Worm (Caenorhabditis elegans) whole organism, late embryonic: ENCODE results near the gene F09C6.10.

Experiments used
- C38D4.7 ChIP-seq: fragments of 200-800 bp; sonication (Bioruptor generic); optimal IDR thresholded peaks from 2 replicates; lab custom pipeline; 2018; ENCODE audit warnings: mild to moderate bottlenecking, missing genetic modification characterization, moderate library complexity, missing compliant biosample characterization
- K02D7.2 ChIP-seq: sonication (generic microtip); optimal IDR thresholded peaks from 2 replicates; lab custom pipeline; 2017; ENCODE audit warnings: mild to moderate bottlenecking, missing genetic modification characterization, missing compliant biosample characterization
- T23F11.4 ChIP-seq: fragments of 200-800 bp; sonication (Bioruptor generic); optimal IDR thresholded peaks from 2 replicates; lab custom pipeline; 2018; ENCODE audit warnings: mild to moderate bottlenecking, missing genetic modification characterization, missing compliant biosample characterization
- Y22D7AL.16 ChIP-seq: sonication (generic microtip); optimal IDR thresholded peaks from 2 replicates; lab custom pipeline; 2016; ENCODE audit warnings: missing genetic modification characterization, missing compliant biosample characterization
- ceh-14 ChIP-seq: sonication (generic microtip); optimal IDR thresholded peaks from 2 replicates; lab custom pipeline; 2016; ENCODE audit warnings: missing genotype, missing genetic modification characterization, missing compliant biosample characterization
- ceh-2 ChIP-seq: sonication (generic microtip); optimal IDR thresholded peaks from 2 replicates; lab custom pipeline; 2016; ENCODE audit warnings: missing genotype, missing genetic modification characterization, missing compliant biosample characterization
- ceh-22 ChIP-seq: sonication (generic microtip); optimal IDR thresholded peaks from 2 replicates; lab custom pipeline; 2017; ENCODE audit warnings: missing biosample characterization, missing genetic modification characterization
- ceh-24 ChIP-seq: sonication (generic microtip); optimal IDR thresholded peaks from 2 replicates; lab custom pipeline; 2016; ENCODE audit warnings: mild to moderate bottlenecking, missing genetic modification characterization, missing compliant biosample characterization
- ceh-30 ChIP-seq: fragments of 150-350 bp; optimal IDR thresholded peaks from 2 replicates; lab custom pipeline; 2014; ENCODE audit warnings: missing biosample characterization, missing genetic modification characterization
- ceh-45 ChIP-seq: fragments of 200-800 bp; sonication (Bioruptor generic); IDR thresholded peaks from 2 replicates; pipeline ENCODE4 v1.3.6; 2022; ENCODE audit warnings: missing genetic modification reagents, missing genetic modification characterization, missing compliant biosample characterization
- ceh-48 ChIP-seq: sonication (generic microtip); optimal IDR thresholded peaks from 2 replicates; lab custom pipeline; 2016; ENCODE audit warnings: missing genetic modification characterization, inconsistent platforms, missing compliant biosample characterization
- ceh-6 ChIP-seq: fragments of 200-800 bp; sonication (Bioruptor generic); optimal IDR thresholded peaks from 2 replicates; lab custom pipeline; 2018; ENCODE audit warnings: mild to moderate bottlenecking, missing genetic modification characterization, missing compliant biosample characterization
- ceh-9 ChIP-seq: sonication (generic microtip); optimal IDR thresholded peaks from 2 replicates; lab custom pipeline; 2016; ENCODE audit warnings: mild to moderate bottlenecking, missing genetic modification characterization, inconsistent platforms, missing compliant biosample characterization
- dve-1 ChIP-seq: sonication (generic microtip); optimal IDR thresholded peaks from 2 replicates; lab custom pipeline; 2017; ENCODE audit warnings: antibody characterized with exemption, mild to moderate bottlenecking, missing genetic modification characterization, missing compliant biosample characterization
- elt-2 ChIP-seq: sonication (generic microtip); optimal IDR thresholded peaks from 2 replicates; lab custom pipeline; 2016; ENCODE audit warnings: missing genetic modification reagents, missing genetic modification characterization, missing compliant biosample characterization
- elt-4 ChIP-seq: sonication (generic microtip); optimal IDR thresholded peaks from 2 replicates; lab custom pipeline; 2016; ENCODE audit warnings: missing genetic modification characterization, missing compliant biosample characterization
- ets-4 ChIP-seq: sonication (generic microtip); optimal IDR thresholded peaks from 2 replicates; lab custom pipeline; 2016; ENCODE audit warnings: missing genetic modification characterization, missing compliant biosample characterization
- eyg-1 ChIP-seq: sonication (generic microtip); optimal IDR thresholded peaks from 2 replicates; lab custom pipeline; 2016; ENCODE audit warnings: missing genotype, missing genetic modification characterization, missing compliant biosample characterization
- gmeb-2 ChIP-seq: sonication (generic microtip); optimal IDR thresholded peaks from 2 replicates; lab custom pipeline; 2016; ENCODE audit warnings: missing genetic modification characterization, inconsistent platforms, missing compliant biosample characterization
- hlh-13 ChIP-seq: fragments of 200-800 bp; sonication (Bioruptor generic); optimal IDR thresholded peaks from 2 replicates; lab custom pipeline; 2018; ENCODE audit warnings: mild to moderate bottlenecking, missing genetic modification characterization, missing compliant biosample characterization
- hlh-30 ChIP-seq: sonication (generic microtip); optimal IDR thresholded peaks from 2 replicates; lab custom pipeline; 2017; ENCODE audit warnings: antibody characterized with exemption, missing genetic modification characterization, missing compliant biosample characterization; ENCODE audit not compliant: insufficient read depth
- hlh-6 ChIP-seq: sonication (generic microtip); optimal IDR thresholded peaks from 2 replicates; lab custom pipeline; 2016; ENCODE audit warnings: missing genotype, missing genetic modification characterization, missing compliant biosample characterization
- lim-6 ChIP-seq: sonication (generic microtip); optimal IDR thresholded peaks from 2 replicates; lab custom pipeline; 2016; ENCODE audit warnings: missing genetic modification characterization, missing compliant biosample characterization
- madf-2 ChIP-seq: sonication (generic microtip); optimal IDR thresholded peaks from 2 replicates; lab custom pipeline; 2017; ENCODE audit warnings: missing genetic modification characterization, missing compliant biosample characterization
- mec-3 ChIP-seq: sonication (generic microtip); optimal IDR thresholded peaks from 2 replicates; lab custom pipeline; 2016; ENCODE audit warnings: borderline replicate concordance, missing genetic modification characterization, missing compliant biosample characterization
- nfya-1 ChIP-seq: sonication (generic microtip); optimal IDR thresholded peaks from 2 replicates; lab custom pipeline; 2017; ENCODE audit warnings: missing genetic modification characterization, mild to moderate bottlenecking, missing compliant biosample characterization, antibody characterized with exemption, moderate library complexity
- nhr-232 ChIP-seq: sonication (generic microtip); optimal IDR thresholded peaks from 2 replicates; lab custom pipeline; 2016; ENCODE audit warnings: missing genetic modification characterization, missing compliant biosample characterization
- pha-2 ChIP-seq: sonication (generic microtip); optimal IDR thresholded peaks from 2 replicates; lab custom pipeline; 2017; ENCODE audit warnings: mild to moderate bottlenecking, missing genetic modification characterization, missing compliant biosample characterization
- pqm-1 ChIP-seq: sonication (generic microtip); optimal IDR thresholded peaks from 2 replicates; lab custom pipeline; 2016; ENCODE audit warnings: missing genetic modification characterization, missing compliant biosample characterization
- ref-2 ChIP-seq: sonication (generic microtip); optimal IDR thresholded peaks from 2 replicates; lab custom pipeline; 2016; ENCODE audit warnings: missing genetic modification characterization, missing compliant biosample characterization
- rnt-1 ChIP-seq: sonication (generic microtip); optimal IDR thresholded peaks from 2 replicates; lab custom pipeline; 2016; ENCODE audit warnings: missing genetic modification characterization, missing compliant biosample characterization
- sdc-2 ChIP-seq: sonication (generic microtip); optimal IDR thresholded peaks from 2 replicates; lab custom pipeline; 2016; ENCODE audit warnings: missing genotype, missing genetic modification characterization, missing compliant biosample characterization
- sox-2 ChIP-seq: fragments of 200-800 bp; sonication (Bioruptor generic); IDR thresholded peaks from 2 replicates; pipeline ENCODE4 v1.3.6; 2022; ENCODE audit warnings: missing genetic modification reagents, missing genetic modification characterization, missing compliant biosample characterization
- sox-4 ChIP-seq: sonication (generic microtip); optimal IDR thresholded peaks from 2 replicates; lab custom pipeline; 2017; ENCODE audit warnings: mild to moderate bottlenecking, missing genetic modification characterization, inconsistent platforms, missing compliant biosample characterization
- tbx-2 ChIP-seq: sonication (generic microtip); optimal IDR thresholded peaks from 2 replicates; lab custom pipeline; 2016; ENCODE audit warnings: missing genetic modification characterization, missing compliant biosample characterization
- ttx-3 ChIP-seq: sonication (generic microtip); optimal IDR thresholded peaks from 2 replicates; lab custom pipeline; 2016; ENCODE audit warnings: missing genetic modification reagents, missing genetic modification characterization, missing compliant biosample characterization
- unc-42 ChIP-seq: sonication (generic microtip); optimal IDR thresholded peaks from 2 replicates; lab custom pipeline; 2016; ENCODE audit warnings: missing genotype, missing genetic modification characterization, missing compliant biosample characterization
- unc-86 ChIP-seq: sonication (generic microtip); optimal IDR thresholded peaks from 2 replicates; lab custom pipeline; 2016; ENCODE audit warnings: missing genetic modification characterization, missing compliant biosample characterization
- zip-5 ChIP-seq: sonication (generic microtip); optimal IDR thresholded peaks from 2 replicates; lab custom pipeline; 2016; ENCODE audit warnings: missing genetic modification characterization, missing compliant biosample characterization
- ztf-16 ChIP-seq: sonication (generic microtip); optimal IDR thresholded peaks from 2 replicates; lab custom pipeline; 2017; ENCODE audit warnings: missing genetic modification characterization, missing compliant biosample characterization

F09C6.10 gene

ce11 chrV:16879532-16879931 is 36.4 kb downstream of the F09C6.10 start:
- TF ChIP-seq madf-2 (tag; lab: Kevin White, UChicago) (no peak), unc-42 (tag; lab: Kevin White, UChicago) (no peak), elt-4 (tag; lab: Kevin White, UChicago) (no peak), pha-2 (no peak), ceh-30 (tag; lab: Kevin White, UChicago) (no peak), tbx-2 (tag; lab: Kevin White, UChicago) (no peak), ref-2 (tag; lab: Kevin White, UChicago) (no peak), zip-5 (tag; lab: Kevin White, UChicago) (no peak), eyg-1 (tag; lab: Kevin White, UChicago) (no peak), ttx-3 (no peak), unc-86 (no peak), sox-4 (tag; lab: Kevin White, UChicago) (no peak), hlh-30 (tag; lab: Kevin White, UChicago) (no peak), ets-4 (tag; lab: Kevin White, UChicago) (no peak)
- TF ChIP-seq, all 69 proteins: peak for 0

- TF ChIP-seq hlh-13, result no peak
- no peak for TF ChIP-seq ztf-16
- no peak for TF ChIP-seq nhr-232 (tag; lab: Kevin White, UChicago)
- no peak for TF ChIP-seq Y22D7AL.16 (tag; lab: Kevin White, UChicago)
- no peak for TF ChIP-seq sox-2 (GFP tag; lab: Robert Waterston, UW)
- TF ChIP-seq ceh-30 (tag; lab: Kevin White, UChicago), result no peak
- no peak for TF ChIP-seq ceh-14
- TF ChIP-seq mec-3 (tag; lab: Kevin White, UChicago), result no peak
- no peak for TF ChIP-seq K02D7.2 (tag; lab: Kevin White, UChicago)
- TF ChIP-seq C38D4.7 (GFP tag; lab: Kevin White, UChicago), result no peak
- no peak for TF ChIP-seq elt-2
- TF ChIP-seq pqm-1 (tag; lab: Kevin White, UChicago), result no peak
- TF ChIP-seq ref-2 (tag; lab: Kevin White, UChicago), result no peak
- no peak for TF ChIP-seq hlh-6 (tag; lab: Kevin White, UChicago)
- no peak for TF ChIP-seq hlh-30 (tag; lab: Kevin White, UChicago)
- no peak for TF ChIP-seq ceh-24 (tag; lab: Kevin White, UChicago)
- no peak for TF ChIP-seq ets-4 (tag; lab: Kevin White, UChicago)
- TF ChIP-seq lim-6 (tag; lab: Kevin White, UChicago), result no peak
- TF ChIP-seq ceh-48 (tag; lab: Kevin White, UChicago), result no peak
Measured at ce11 chrV:16874966-16875365, 41.0 kb downstream of the F09C6.10 start, which contains the start of gene F49A5.10. F49A5.10 (plus strand) TSS chrV:16875266.

DNA sequence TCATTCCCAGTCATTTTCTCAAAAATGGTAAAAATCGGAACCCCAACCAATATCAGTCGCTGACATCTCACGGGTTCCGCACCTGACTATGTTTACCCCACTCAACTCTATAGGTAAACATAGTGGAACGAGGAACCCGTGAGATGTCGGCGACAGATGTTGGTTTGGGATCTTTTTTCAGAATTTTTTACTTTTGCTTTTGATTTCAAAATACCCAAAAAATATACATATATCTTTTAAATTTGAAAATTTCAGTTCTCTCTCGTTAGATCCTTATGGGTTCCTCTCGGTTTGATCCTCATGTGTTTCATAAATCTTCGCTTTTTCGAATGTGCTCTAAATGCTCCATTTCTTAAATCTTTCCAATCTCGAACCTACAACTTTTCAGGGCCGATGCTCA is 42.3 kb downstream of the F09C6.10 start, which contains the start of gene srw-23:
Gene srw-23 (plus strand): TSS at position 301 of the 400 bp plus-strand sequence.
- TF ChIP-seq ceh-45 (no peak), T23F11.4 (GFP tag; lab: Kevin White, UChicago) (no peak), unc-42 (tag; lab: Kevin White, UChicago) (no peak), ceh-2 (tag; lab: Kevin White, UChicago) (no peak), ceh-30 (tag; lab: Kevin White, UChicago) (no peak), sdc-2 (tag; lab: Kevin White, UChicago) (no peak), eyg-1 (tag; lab: Kevin White, UChicago) (no peak), K02D7.2 (tag; lab: Kevin White, UChicago) (no peak), sox-4 (tag; lab: Kevin White, UChicago) (no peak), rnt-1 (tag; lab: Kevin White, UChicago) (no peak), dve-1 (no peak), zip-5 (tag; lab: Kevin White, UChicago) (no peak), nfya-1 (no peak), tbx-2 (tag; lab: Kevin White, UChicago) (no peak), ceh-9 (tag; lab: Kevin White, UChicago) (no peak), ceh-22 (no peak), hlh-30 (tag; lab: Kevin White, UChicago) (no peak), gmeb-2 (tag; lab: Kevin White, UChicago) (no peak), ceh-6 (GFP tag; lab: Kevin White, UChicago) (no peak), hlh-13 (no peak)
- TF ChIP-seq, all 69 proteins: peak for 0
